Fruit fly (Drosophila melanogaster): ENCODE results near the gene CG33922.

dm6 chr2L:1377635-1378034, 33.7 kb upstream of the CG33922 start:
- TF ChIP-seq CG8478 (optimal IDR thresholded peaks at IDR 0.05) (no peak), EcR (GFP tag; optimal IDR thresholded peaks at IDR 0.05) (no peak), psq (optimal IDR thresholded peaks at IDR 0.05) (no peak)

Data from whole organism.